Fruit fly (Drosophila melanogaster): ENCODE data around the gene tld.

The tld gene

DNA sequence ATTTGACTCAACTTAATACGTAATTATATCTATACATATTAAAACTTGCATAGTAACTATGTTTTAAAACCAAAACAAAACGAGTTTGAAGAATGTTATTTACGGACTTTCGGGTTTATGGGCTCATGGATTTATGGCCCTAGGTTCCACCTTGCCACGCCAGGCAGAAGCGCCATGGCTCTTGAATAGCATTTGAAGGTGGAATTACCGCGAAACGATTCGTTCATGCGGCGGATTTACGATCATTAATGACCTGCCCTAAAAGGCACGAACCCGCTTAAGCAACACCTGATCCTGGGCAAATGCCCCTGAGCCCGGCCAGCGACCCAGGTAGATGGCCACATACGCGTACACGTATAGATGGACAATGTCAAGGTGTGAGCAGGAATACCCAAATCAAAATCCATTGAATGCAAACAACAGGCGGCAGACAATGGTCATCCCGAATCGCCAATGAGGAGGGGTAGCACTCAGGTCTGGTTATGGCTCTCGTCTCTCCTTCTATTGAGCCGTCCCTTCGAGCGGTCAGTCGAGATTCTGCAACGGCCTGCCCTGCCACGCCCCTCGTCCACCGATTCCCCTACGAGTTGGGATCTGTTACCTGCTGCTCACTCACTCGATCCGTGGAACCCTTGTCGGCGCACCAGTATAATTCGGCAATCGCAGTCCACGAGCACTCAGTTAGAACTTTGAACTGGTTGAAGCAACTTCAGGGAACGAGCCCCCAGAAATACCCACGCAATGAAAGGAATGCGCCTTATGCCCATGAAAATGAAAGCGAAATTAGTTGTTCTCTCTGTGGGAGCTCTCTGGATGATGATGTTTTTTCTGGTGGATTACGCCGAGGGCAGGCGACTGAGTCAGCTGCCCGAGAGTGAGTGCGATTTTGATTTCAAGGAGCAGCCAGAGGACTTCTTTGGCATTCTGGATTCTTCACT lies at the start of gene tld:
Gene tld (plus strand): TSS at position 677 of the 938 bp plus-strand sequence.
- TF ChIP-seq psq (optimal IDR thresholded peaks at IDR 0.05) (no peak), CG8478 (optimal IDR thresholded peaks at IDR 0.05) (no peak), usp (GFP tag; optimal IDR thresholded peaks at IDR 0.05) (no peak), pan (optimal IDR thresholded peaks at IDR 0.05) (no peak), Dll (optimal IDR thresholded peaks at IDR 0.05) (no peak), EcR (GFP tag; optimal IDR thresholded peaks at IDR 0.05) (no peak)

DNA sequence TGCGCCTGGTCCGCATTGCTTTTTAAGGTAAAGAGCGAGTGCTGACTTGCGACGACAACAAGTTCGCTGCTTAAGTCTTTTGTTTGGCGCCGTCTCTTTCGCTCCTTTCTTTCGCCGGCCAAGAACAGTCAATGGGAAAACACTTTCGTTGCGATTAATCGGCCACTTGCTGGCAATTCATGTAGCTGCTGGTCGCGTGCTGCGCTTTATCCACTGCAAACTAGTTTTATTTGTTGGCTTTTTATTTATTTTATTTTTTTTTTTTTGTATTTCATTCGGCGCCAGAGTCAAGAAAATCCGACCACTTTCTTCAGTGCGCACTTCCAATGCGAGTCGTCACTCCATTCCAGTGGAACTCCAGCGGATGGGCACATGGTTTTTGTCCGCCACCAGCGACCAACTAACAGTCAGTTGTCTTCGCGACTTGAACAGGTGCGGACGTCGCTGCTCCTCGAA lies 37.1 kb upstream of the tld start, which contains the start of the genes CG13627 and CG46316:
Gene CG13627 (plus strand): TSS at position 406 of the 456 bp plus-strand sequence.
Gene CG46316 (plus strand): TSS at position 406 of the 456 bp plus-strand sequence.
- TF ChIP-seq CG8478 (optimal IDR thresholded peaks at IDR 0.05) (no peak), EcR (GFP tag; optimal IDR thresholded peaks at IDR 0.05) (no peak), usp (GFP tag; optimal IDR thresholded peaks at IDR 0.05) (no peak)

DNA sequence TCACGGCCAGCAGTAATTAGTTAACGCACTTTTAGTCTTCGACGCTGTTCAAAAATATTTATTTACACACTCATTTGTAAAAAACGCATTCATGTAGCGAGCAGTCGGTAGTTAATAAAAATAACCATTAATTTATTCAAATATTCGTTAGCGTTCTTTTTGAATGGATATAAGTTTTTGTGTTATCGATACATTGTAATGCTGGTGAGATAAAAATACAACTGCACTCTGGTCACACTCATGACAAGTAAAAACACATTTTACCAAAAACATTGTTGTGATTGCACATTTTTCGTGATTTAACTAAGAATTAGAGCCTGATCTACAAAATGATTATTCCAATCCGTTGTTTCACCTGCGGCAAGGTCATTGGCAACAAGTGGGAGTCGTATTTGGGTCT lies 32.2 kb upstream of the tld start, which contains the start of gene Polr2L:
Gene Polr2L (plus strand): TSS at position 223 of the 400 bp plus-strand sequence.
- no peak for TF ChIP-seq CG8478 (optimal IDR thresholded peaks at IDR 0.05)

dm6 chr3R:24719314-24720290 lies 29.9 kb upstream of the tld start, which contains the start of the genes CG13630 and tok:
CG13630 (minus strand) TSS chr3R:24719364.
tok (plus strand) TSS chr3R:24719697.
- no peak for TF ChIP-seq EcR (GFP tag; optimal IDR thresholded peaks at IDR 0.05)
- no peak for TF ChIP-seq pan (optimal IDR thresholded peaks at IDR 0.05)
- no peak for TF ChIP-seq Dll (optimal IDR thresholded peaks at IDR 0.05)
- TF ChIP-seq psq (optimal IDR thresholded peaks at IDR 0.05), result no peak
- TF ChIP-seq CG8478 (optimal IDR thresholded peaks at IDR 0.05), result no peak
- TF ChIP-seq usp (GFP tag; optimal IDR thresholded peaks at IDR 0.05), result no peak

DNA sequence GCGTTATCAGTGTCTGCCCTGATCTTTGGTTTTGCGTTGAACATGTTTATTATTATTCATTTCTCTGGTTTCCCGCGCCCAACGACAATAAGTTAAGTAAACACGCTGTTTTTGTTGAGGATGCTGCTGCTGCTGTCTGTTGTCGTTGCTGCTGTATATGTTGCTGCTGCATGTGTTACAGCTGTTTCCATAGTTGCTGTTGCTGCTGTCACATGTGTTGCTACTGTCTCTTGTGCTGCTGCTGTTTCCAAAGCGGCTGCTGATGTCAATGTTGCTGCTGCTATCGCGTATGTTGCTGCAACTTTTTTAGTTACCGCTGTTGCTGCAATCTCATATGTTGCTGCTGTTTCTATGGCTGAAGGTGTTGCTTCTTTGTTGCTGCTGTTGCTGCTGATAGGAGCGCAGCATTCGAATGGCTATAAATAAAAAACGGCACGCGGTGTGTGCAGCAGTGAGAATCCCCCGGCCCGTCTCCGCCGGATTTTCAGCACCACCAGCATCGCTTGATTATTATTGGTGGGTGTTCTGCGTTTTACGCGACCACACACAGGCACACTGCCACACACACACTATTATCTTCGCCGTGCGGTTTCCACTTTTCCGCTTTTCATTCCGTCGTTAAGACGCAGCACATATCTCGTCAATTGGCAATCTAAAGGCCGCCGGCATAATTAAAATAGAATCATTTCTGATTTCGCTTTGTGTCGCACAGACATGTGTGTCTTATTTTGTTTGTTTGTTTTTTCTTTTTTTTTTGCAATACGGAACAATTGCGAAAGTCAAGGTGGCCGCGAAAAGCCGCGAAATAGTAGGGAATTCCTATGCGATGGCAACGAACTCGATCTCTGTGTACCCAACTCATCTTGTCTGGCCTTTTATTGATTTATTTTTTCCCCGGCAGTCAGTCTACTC lies 28.8 kb upstream of the tld start:
- TF ChIP-seq pan (optimal IDR thresholded peaks at IDR 0.05) (no peak), usp (GFP tag; optimal IDR thresholded peaks at IDR 0.05) (no peak), psq (optimal IDR thresholded peaks at IDR 0.05) (no peak), Dll (optimal IDR thresholded peaks at IDR 0.05) (no peak)

- no peak for TF ChIP-seq CG8478 (optimal IDR thresholded peaks at IDR 0.05)
- TF ChIP-seq EcR (GFP tag; optimal IDR thresholded peaks at IDR 0.05), result no peak
Observed at dm6 chr3R:24726347-24726891, 23.1 kb upstream of the tld start.

dm6 chr3R:24727038-24727437 lies 22.5 kb upstream of the tld start:
- TF ChIP-seq CG8478 (optimal IDR thresholded peaks at IDR 0.05), result no peak
- no peak for TF ChIP-seq pan (optimal IDR thresholded peaks at IDR 0.05)
- no peak for TF ChIP-seq Dll (optimal IDR thresholded peaks at IDR 0.05)
- no peak for TF ChIP-seq usp (GFP tag; optimal IDR thresholded peaks at IDR 0.05)
- TF ChIP-seq psq (optimal IDR thresholded peaks at IDR 0.05), result no peak
- TF ChIP-seq EcR (GFP tag; optimal IDR thresholded peaks at IDR 0.05), result no peak

- TF ChIP-seq usp (GFP tag; optimal IDR thresholded peaks at IDR 0.05) (no peak), Dll (optimal IDR thresholded peaks at IDR 0.05) (no peak), CG8478 (optimal IDR thresholded peaks at IDR 0.05) (no peak), psq (optimal IDR thresholded peaks at IDR 0.05) (no peak), pan (optimal IDR thresholded peaks at IDR 0.05) (no peak), EcR (GFP tag; optimal IDR thresholded peaks at IDR 0.05) (no peak)
Observed at dm6 chr3R:24753561-24754027, 4.1 kb downstream of the tld start, which contains the start of gene asp. asp (plus strand) TSS chr3R:24753849.

dm6 chr3R:24764971-24765370 lies 15.4 kb downstream of the tld start, which contains the start of gene AstA:
AstA (minus strand) TSS chr3R:24765071.
- no peak for TF ChIP-seq CG8478 (optimal IDR thresholded peaks at IDR 0.05)
- TF ChIP-seq EcR (GFP tag; optimal IDR thresholded peaks at IDR 0.05), result no peak
- no peak for TF ChIP-seq pan (optimal IDR thresholded peaks at IDR 0.05)
- no peak for TF ChIP-seq Dll (optimal IDR thresholded peaks at IDR 0.05)
- no peak for TF ChIP-seq psq (optimal IDR thresholded peaks at IDR 0.05)
- TF ChIP-seq usp (GFP tag; optimal IDR thresholded peaks at IDR 0.05), result no peak

DNA sequence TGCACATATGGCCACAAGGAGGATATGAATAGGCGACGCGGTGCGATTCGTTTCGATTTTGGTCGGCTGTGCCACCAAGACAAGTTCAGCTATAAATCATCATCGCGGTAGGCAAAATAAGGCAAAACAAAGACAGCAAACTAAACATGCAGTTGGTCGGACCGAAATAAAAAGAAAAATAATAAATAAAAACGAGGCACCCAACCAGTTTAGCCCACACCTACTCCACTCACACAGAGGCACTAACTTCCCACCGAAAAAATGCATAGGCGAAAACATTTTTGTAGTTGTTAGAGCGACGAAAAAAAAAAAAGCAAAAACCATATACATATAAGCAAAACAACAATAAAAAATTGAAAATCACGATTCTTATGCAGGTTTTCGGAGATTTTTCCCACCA lies 17.2 kb downstream of the tld start:
- TF ChIP-seq psq (optimal IDR thresholded peaks at IDR 0.05) (no peak), EcR (GFP tag; optimal IDR thresholded peaks at IDR 0.05) (no peak), usp (GFP tag; optimal IDR thresholded peaks at IDR 0.05) (no peak), pan (optimal IDR thresholded peaks at IDR 0.05) (no peak), Dll (optimal IDR thresholded peaks at IDR 0.05) (no peak), CG8478 (optimal IDR thresholded peaks at IDR 0.05) (no peak)

All from whole organism.